Worm (Caenorhabditis elegans) whole organism, late embryonic: Measurements from ENCODE around the gene K09E9.4.

Source experiments
- C08G9.2 ChIP-seq: sonication (generic microtip); optimal IDR thresholded peaks from 2 replicates; lab custom pipeline; 2016; ENCODE audit warnings: mild to moderate bottlenecking, missing genetic modification characterization, moderate library complexity, missing compliant biosample characterization
- F13H6.1 ChIP-seq: sonication (generic microtip); optimal IDR thresholded peaks from 2 replicates; lab custom pipeline; 2016; ENCODE audit warnings: missing genetic modification characterization, missing compliant biosample characterization
- K02D7.2 ChIP-seq: sonication (generic microtip); optimal IDR thresholded peaks from 2 replicates; lab custom pipeline; 2017; ENCODE audit warnings: mild to moderate bottlenecking, missing genetic modification characterization, missing compliant biosample characterization
- K09A11.1 ChIP-seq: sonication (generic microtip); optimal IDR thresholded peaks from 2 replicates; lab custom pipeline; 2017; ENCODE audit warnings: antibody characterized with exemption, mild to moderate bottlenecking, missing genetic modification characterization, missing compliant biosample characterization; ENCODE audit not compliant: insufficient read depth
- T23F11.4 ChIP-seq: fragments of 200-800 bp; sonication (Bioruptor generic); optimal IDR thresholded peaks from 2 replicates; lab custom pipeline; 2018; ENCODE audit warnings: mild to moderate bottlenecking, missing genetic modification characterization, missing compliant biosample characterization
- ceh-19 ChIP-seq: fragments of 200-800 bp; sonication (Bioruptor generic); optimal IDR thresholded peaks from 2 replicates; lab custom pipeline; 2018; ENCODE audit warnings: mild to moderate bottlenecking, missing genetic modification characterization, missing compliant biosample characterization
- ceh-2 ChIP-seq: sonication (generic microtip); optimal IDR thresholded peaks from 2 replicates; lab custom pipeline; 2016; ENCODE audit warnings: missing genotype, missing genetic modification characterization, missing compliant biosample characterization
- ceh-22 ChIP-seq: sonication (generic microtip); optimal IDR thresholded peaks from 2 replicates; lab custom pipeline; 2017; ENCODE audit warnings: missing biosample characterization, missing genetic modification characterization
- ceh-30 ChIP-seq: fragments of 150-350 bp; optimal IDR thresholded peaks from 2 replicates; lab custom pipeline; 2014; ENCODE audit warnings: missing biosample characterization, missing genetic modification characterization
- ceh-45 ChIP-seq: fragments of 200-800 bp; sonication (Bioruptor generic); IDR thresholded peaks from 2 replicates; pipeline ENCODE4 v1.3.6; 2022; ENCODE audit warnings: missing genetic modification reagents, missing genetic modification characterization, missing compliant biosample characterization
- ceh-6 ChIP-seq: fragments of 200-800 bp; sonication (Bioruptor generic); optimal IDR thresholded peaks from 2 replicates; lab custom pipeline; 2018; ENCODE audit warnings: mild to moderate bottlenecking, missing genetic modification characterization, missing compliant biosample characterization
- che-1 ChIP-seq: sonication (generic microtip); optimal IDR thresholded peaks from 2 replicates; lab custom pipeline; 2016; ENCODE audit warnings: mild to moderate bottlenecking, missing genetic modification characterization, missing compliant biosample characterization
- dmd-4 ChIP-seq: sonication (generic microtip); optimal IDR thresholded peaks from 2 replicates; lab custom pipeline; 2016; ENCODE audit warnings: borderline replicate concordance, missing genetic modification characterization, missing compliant biosample characterization
- dve-1 ChIP-seq: sonication (generic microtip); optimal IDR thresholded peaks from 2 replicates; lab custom pipeline; 2017; ENCODE audit warnings: antibody characterized with exemption, mild to moderate bottlenecking, missing genetic modification characterization, missing compliant biosample characterization
- elt-2 ChIP-seq: sonication (generic microtip); optimal IDR thresholded peaks from 2 replicates; lab custom pipeline; 2016; ENCODE audit warnings: missing genetic modification reagents, missing genetic modification characterization, missing compliant biosample characterization
- elt-4 ChIP-seq: sonication (generic microtip); optimal IDR thresholded peaks from 2 replicates; lab custom pipeline; 2016; ENCODE audit warnings: missing genetic modification characterization, missing compliant biosample characterization
- ets-4 ChIP-seq: sonication (generic microtip); optimal IDR thresholded peaks from 2 replicates; lab custom pipeline; 2016; ENCODE audit warnings: missing genetic modification characterization, missing compliant biosample characterization
- eyg-1 ChIP-seq: sonication (generic microtip); optimal IDR thresholded peaks from 2 replicates; lab custom pipeline; 2016; ENCODE audit warnings: missing genotype, missing genetic modification characterization, missing compliant biosample characterization
- fax-1 ChIP-seq: sonication (generic microtip); optimal IDR thresholded peaks from 2 replicates; lab custom pipeline; 2016; ENCODE audit warnings: missing genotype, missing genetic modification characterization, missing compliant biosample characterization
- fkh-6 ChIP-seq: sonication (generic microtip); optimal IDR thresholded peaks from 2 replicates; lab custom pipeline; 2016; ENCODE audit warnings: missing genetic modification characterization, missing compliant biosample characterization
- gmeb-2 ChIP-seq: sonication (generic microtip); optimal IDR thresholded peaks from 2 replicates; lab custom pipeline; 2016; ENCODE audit warnings: missing genetic modification characterization, inconsistent platforms, missing compliant biosample characterization
- hlh-15 ChIP-seq: sonication (generic microtip); optimal IDR thresholded peaks from 2 replicates; lab custom pipeline; 2016; ENCODE audit warnings: missing genetic modification characterization, missing compliant biosample characterization
- hlh-30 ChIP-seq: sonication (generic microtip); optimal IDR thresholded peaks from 2 replicates; lab custom pipeline; 2017; ENCODE audit warnings: antibody characterized with exemption, missing genetic modification characterization, missing compliant biosample characterization; ENCODE audit not compliant: insufficient read depth
- hlh-6 ChIP-seq: sonication (generic microtip); optimal IDR thresholded peaks from 2 replicates; lab custom pipeline; 2016; ENCODE audit warnings: missing genotype, missing genetic modification characterization, missing compliant biosample characterization
- lin-11 ChIP-seq: fragments of 200-800 bp; sonication (Bioruptor generic); optimal IDR thresholded peaks from 2 replicates; lab custom pipeline; 2018; ENCODE audit warnings: mild to moderate bottlenecking, missing genetic modification characterization, missing compliant biosample characterization
- madf-2 ChIP-seq: sonication (generic microtip); optimal IDR thresholded peaks from 2 replicates; lab custom pipeline; 2017; ENCODE audit warnings: missing genetic modification characterization, missing compliant biosample characterization
- mec-3 ChIP-seq: sonication (generic microtip); optimal IDR thresholded peaks from 2 replicates; lab custom pipeline; 2016; ENCODE audit warnings: borderline replicate concordance, missing genetic modification characterization, missing compliant biosample characterization
- nhr-11 ChIP-seq: fragments of 150-350 bp; optimal IDR thresholded peaks from 2 replicates; lab custom pipeline; 2014; ENCODE audit warnings: missing biosample characterization, missing genetic modification characterization
- npax-4 ChIP-seq: sonication (generic microtip); optimal IDR thresholded peaks from 2 replicates; lab custom pipeline; 2016; ENCODE audit warnings: missing genetic modification characterization, missing compliant biosample characterization
- pat-9 ChIP-seq: fragments of 200-800 bp; sonication (Bioruptor generic); optimal IDR thresholded peaks from 2 replicates; lab custom pipeline; 2018; ENCODE audit warnings: mild to moderate bottlenecking, missing genetic modification characterization, moderate library complexity, missing compliant biosample characterization
- pax-1 ChIP-seq: fragments of 150-350 bp; optimal IDR thresholded peaks from 2 replicates; lab custom pipeline; 2014; ENCODE audit warnings: missing biosample characterization, missing genetic modification characterization
- pqm-1 ChIP-seq: sonication (generic microtip); optimal IDR thresholded peaks from 2 replicates; lab custom pipeline; 2016; ENCODE audit warnings: missing genetic modification characterization, missing compliant biosample characterization
- pros-1 ChIP-seq: fragments of 150-350 bp; optimal IDR thresholded peaks from 2 replicates; lab custom pipeline; 2014; ENCODE audit warnings: missing biosample characterization, missing genetic modification reagents, missing genetic modification characterization
- ref-2 ChIP-seq: sonication (generic microtip); optimal IDR thresholded peaks from 2 replicates; lab custom pipeline; 2016; ENCODE audit warnings: missing genetic modification characterization, missing compliant biosample characterization
- sox-2 ChIP-seq: fragments of 200-800 bp; sonication (Bioruptor generic); IDR thresholded peaks from 2 replicates; pipeline ENCODE4 v1.3.6; 2022; ENCODE audit warnings: missing genetic modification reagents, missing genetic modification characterization, missing compliant biosample characterization
- syd-9 ChIP-seq: sonication (generic microtip); optimal IDR thresholded peaks from 2 replicates; lab custom pipeline; 2016; ENCODE audit warnings: mild to moderate bottlenecking, missing genetic modification characterization, moderate library complexity, missing compliant biosample characterization
- ttx-3 ChIP-seq: sonication (generic microtip); optimal IDR thresholded peaks from 2 replicates; lab custom pipeline; 2016; ENCODE audit warnings: missing genetic modification reagents, missing genetic modification characterization, missing compliant biosample characterization
- unc-42 ChIP-seq: sonication (generic microtip); optimal IDR thresholded peaks from 2 replicates; lab custom pipeline; 2016; ENCODE audit warnings: missing genotype, missing genetic modification characterization, missing compliant biosample characterization

K09E9.4 gene

ce11 chrX:15606585-15607276, 23.5 kb downstream of the K09E9.4 start, which contains the start of gene rab-14 (continued):
- TF ChIP-seq K09A11.1 (tag; lab: Kevin White, UChicago) (peak; percentile 59), pax-1 (no peak), ceh-30 (tag; lab: Kevin White, UChicago) (no peak), ceh-6 (GFP tag; lab: Kevin White, UChicago) (peak; percentile 23), nhr-11 (tag; lab: Kevin White, UChicago) (no peak), ets-4 (no peak), C08G9.2 (no peak), dve-1 (no peak), ceh-45 (GFP tag; lab: Robert Waterston, UW) (no peak), T23F11.4 (GFP tag; lab: Kevin White, UChicago) (no peak), fax-1 (tag; lab: Kevin White, UChicago) (no peak), ceh-2 (no peak), ceh-19 (GFP tag; lab: Kevin White, UChicago) (no peak), che-1 (tag; lab: Kevin White, UChicago) (no peak), ref-2 (tag; lab: Kevin White, UChicago) (peak; percentile 30)

DNA sequence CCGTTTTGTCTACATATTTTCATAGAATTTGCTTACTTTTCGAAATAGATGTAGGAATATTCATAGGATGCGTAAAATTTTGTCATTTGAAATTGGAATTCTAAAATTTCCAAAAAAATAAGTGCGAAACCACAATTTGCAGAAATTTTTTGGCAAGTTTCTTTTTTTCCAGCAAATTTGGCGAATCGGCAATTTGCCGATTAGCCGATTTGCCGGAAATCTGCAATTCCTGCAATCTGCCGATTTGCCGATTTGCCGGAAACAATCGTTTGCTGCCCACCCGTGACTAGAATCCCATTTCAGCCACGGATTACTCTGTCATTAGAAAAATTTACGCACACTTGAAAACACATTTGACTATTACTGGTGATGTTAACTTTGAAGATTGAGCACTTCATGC, 26.0 kb downstream of the K09E9.4 start:
- TF ChIP-seq npax-4 (tag; lab: Kevin White, UChicago) (no peak), ref-2 (tag; lab: Kevin White, UChicago) (no peak), hlh-15 (tag; lab: Kevin White, UChicago) (no peak), pros-1 (tag; lab: Kevin White, UChicago) (no peak), sox-2 (GFP tag; lab: Robert Waterston, UW) (no peak), lin-11 (no peak), unc-42 (tag; lab: Kevin White, UChicago) (no peak), elt-4 (tag; lab: Kevin White, UChicago) (no peak), ttx-3 (tag; lab: Kevin White, UChicago) (no peak), gmeb-2 (tag; lab: Kevin White, UChicago) (no peak), dmd-4 (tag; lab: Kevin White, UChicago) (no peak), ceh-22 (no peak), F13H6.1 (tag; lab: Kevin White, UChicago) (no peak), madf-2 (tag; lab: Kevin White, UChicago) (no peak)

ce11 chrX:15600512-15601117, 29.6 kb downstream of the K09E9.4 start, which contains the start of gene ent-2:
TSS of gene ent-2 (plus strand) at chrX:15601067.
- TF ChIP-seq K02D7.2 (tag; lab: Kevin White, UChicago), result no peak
- peak; percentile 6 for TF ChIP-seq pat-9 (tag; lab: Kevin White, UChicago)
- peak; percentile 51 for TF ChIP-seq elt-2 (tag; lab: Kevin White, UChicago)
- TF ChIP-seq fkh-6 (tag; lab: Kevin White, UChicago), result no peak
- peak; percentile 5 for TF ChIP-seq hlh-30 (tag; lab: Kevin White, UChicago)
- no peak for TF ChIP-seq mec-3 (tag; lab: Kevin White, UChicago)

- no peak for TF ChIP-seq sox-2 (GFP tag; lab: Robert Waterston, UW)
- no peak for TF ChIP-seq che-1 (tag; lab: Kevin White, UChicago)
- TF ChIP-seq pqm-1 (tag; lab: Kevin White, UChicago), result no peak
- TF ChIP-seq hlh-6 (tag; lab: Kevin White, UChicago), result no peak
- TF ChIP-seq ets-4, result no peak
- no peak for TF ChIP-seq K02D7.2 (tag; lab: Kevin White, UChicago)
- no peak for TF ChIP-seq pros-1 (tag; lab: Kevin White, UChicago)
- TF ChIP-seq eyg-1, result no peak
- no peak for TF ChIP-seq syd-9 (tag; lab: Kevin White, UChicago)
Measured at ce11 chrX:15599925-15600324, 30.3 kb downstream of the K09E9.4 start.
